Worm (Caenorhabditis elegans): ENCODE data around the gene ZK6.8.

Gene ZK6.8

DNA sequence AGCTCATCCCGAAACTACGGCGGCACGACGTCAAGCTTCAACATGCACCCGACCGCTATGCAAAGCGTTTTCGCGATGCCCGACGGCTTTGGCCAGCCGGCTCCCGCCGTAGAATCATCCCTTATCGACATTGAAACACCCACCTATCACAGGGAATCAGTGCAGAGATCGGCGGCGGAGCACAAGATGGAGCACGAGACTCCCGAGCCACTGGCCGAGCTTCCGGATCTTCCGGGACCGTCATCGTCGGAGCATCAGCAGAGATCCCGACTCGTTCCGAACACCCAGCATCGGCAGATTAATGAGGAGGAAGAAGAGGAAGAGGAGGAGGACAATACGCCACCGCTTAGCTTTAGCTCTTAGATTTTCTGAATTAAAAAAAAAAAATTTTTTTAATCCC is 23.2 kb upstream of the ZK6.8 start:
- TF ChIP-seq M03D4.4 (tag; optimal IDR thresholded peaks at IDR 0.05) (no peak), ztf-11 (tag; optimal IDR thresholded peaks at IDR 0.05) (no peak), snpc-4 (tag; optimal IDR thresholded peaks at IDR 0.05) (no peak), nhr-12 (tag; optimal IDR thresholded peaks at IDR 0.05) (no peak), drap-1 (GFP tag; optimal IDR thresholded peaks at IDR 0.05) (no peak), hlh-1 (tag; optimal IDR thresholded peaks at IDR 0.05) (no peak), nhr-237 (tag; optimal IDR thresholded peaks at IDR 0.05) (no peak), lin-32 (GFP tag; optimal IDR thresholded peaks at IDR 0.05) (no peak), nhr-2 (tag; optimal IDR thresholded peaks at IDR 0.05) (no peak), mls-2 (tag; optimal IDR thresholded peaks at IDR 0.05) (no peak), mep-1 (tag; optimal IDR thresholded peaks at IDR 0.05) (no peak), nhr-28 (tag; optimal IDR thresholded peaks at IDR 0.05) (no peak), sem-2 (GFP tag; optimal IDR thresholded peaks at IDR 0.05) (no peak), ceh-83 (GFP tag; optimal IDR thresholded peaks at IDR 0.05) (no peak), lsy-2 (tag; optimal IDR thresholded peaks at IDR 0.05) (no peak), unc-62 (GFP tag; optimal IDR thresholded peaks at IDR 0.05) (no peak)

DNA sequence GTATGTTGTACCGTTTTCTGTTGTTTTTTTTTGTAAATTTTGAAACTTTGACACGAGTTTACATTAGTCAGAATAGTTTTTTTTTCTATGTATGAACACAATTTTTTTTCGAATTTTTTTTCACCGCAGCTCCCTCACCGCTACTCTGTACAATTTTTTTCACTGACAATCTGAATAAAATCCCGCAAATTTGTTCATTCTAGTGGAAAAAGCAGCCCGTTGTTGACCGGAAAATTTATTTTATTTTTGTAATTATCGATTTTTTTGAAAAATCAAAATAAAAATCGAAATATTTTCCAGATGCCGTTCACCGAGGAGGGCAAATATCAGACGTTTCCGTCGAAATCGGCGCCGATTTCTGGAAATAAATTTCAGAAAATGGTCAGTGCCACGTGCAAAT is 22.2 kb upstream of the ZK6.8 start, which contains the start of gene T22H9.1:
Gene T22H9.1 (plus strand): TSS at position 301 of the 400 bp plus-strand sequence.
- TF ChIP-seq lin-32 (GFP tag; optimal IDR thresholded peaks at IDR 0.05) (no peak), bed-3 (GFP tag; optimal IDR thresholded peaks at IDR 0.05) (no peak), unc-120 (tag; optimal IDR thresholded peaks at IDR 0.05; ENCODE audit: poor library complexity, severe bottlenecking) (no peak), nhr-237 (tag; optimal IDR thresholded peaks at IDR 0.05) (no peak), ceh-43 (GFP tag; optimal IDR thresholded peaks at IDR 0.05) (no peak), zip-8 (tag; optimal IDR thresholded peaks at IDR 0.05) (no peak), lsy-2 (tag; optimal IDR thresholded peaks at IDR 0.05) (no peak), elt-1 (tag; optimal IDR thresholded peaks at IDR 0.05; ENCODE audit: borderline replicate concordance, insufficient read depth) (no peak), elt-3 (tag; optimal IDR thresholded peaks at IDR 0.05) (no peak), nhr-76 (tag; optimal IDR thresholded peaks at IDR 0.05) (no peak), pha-4 (tag; optimal IDR thresholded peaks at IDR 0.05) (no peak)

DNA sequence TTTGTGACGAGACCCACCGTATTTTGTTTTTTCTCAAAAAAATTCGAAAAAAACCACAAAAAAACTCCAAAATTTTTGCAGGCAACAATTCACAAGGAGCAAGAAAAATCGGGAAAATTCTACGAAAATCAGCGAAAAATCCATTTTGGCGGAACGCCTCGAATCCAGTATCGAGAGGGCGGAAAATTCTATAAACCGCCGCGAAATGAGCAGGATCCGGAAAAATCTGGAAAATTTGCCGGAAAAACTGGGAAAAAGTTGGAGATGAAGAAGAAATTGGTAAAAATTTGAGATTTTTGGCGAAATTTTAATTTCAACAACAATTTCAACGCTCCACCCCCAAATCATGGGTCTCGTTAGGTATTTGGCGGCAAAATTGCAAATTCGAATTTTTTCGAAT is 21.6 kb upstream of the ZK6.8 start:
- no peak for TF ChIP-seq pha-4 (tag; optimal IDR thresholded peaks at IDR 0.05)
- no peak for TF ChIP-seq nhr-28 (tag; optimal IDR thresholded peaks at IDR 0.05)
- TF ChIP-seq elt-3 (tag; optimal IDR thresholded peaks at IDR 0.05) = no peak
- TF ChIP-seq lin-13 (tag; optimal IDR thresholded peaks at IDR 0.05) = no peak
- TF ChIP-seq zip-8 (tag; optimal IDR thresholded peaks at IDR 0.05) = no peak
- no peak for TF ChIP-seq nhr-237 (tag; optimal IDR thresholded peaks at IDR 0.05)
- no peak for TF ChIP-seq sptf-1 (tag; optimal IDR thresholded peaks at IDR 0.05)
- no peak for TF ChIP-seq ceh-83 (GFP tag; optimal IDR thresholded peaks at IDR 0.05)
- no peak for TF ChIP-seq ztf-11 (tag; optimal IDR thresholded peaks at IDR 0.05)
- TF ChIP-seq lsy-2 (tag; optimal IDR thresholded peaks at IDR 0.05) = no peak
- TF ChIP-seq sem-2 (GFP tag; optimal IDR thresholded peaks at IDR 0.05) = no peak
- TF ChIP-seq tbx-8 (GFP tag; optimal IDR thresholded peaks at IDR 0.05) = no peak
- no peak for TF ChIP-seq mab-5 (tag; optimal IDR thresholded peaks at IDR 0.05)
- TF ChIP-seq nhr-76 (tag; optimal IDR thresholded peaks at IDR 0.05) = no peak
- no peak for TF ChIP-seq M03D4.4 (tag; optimal IDR thresholded peaks at IDR 0.05)
- TF ChIP-seq ceh-43 (GFP tag; optimal IDR thresholded peaks at IDR 0.05) = no peak
- no peak for TF ChIP-seq nhr-2 (tag; optimal IDR thresholded peaks at IDR 0.05)
- no peak for TF ChIP-seq hlh-1 (tag; optimal IDR thresholded peaks at IDR 0.05)
- no peak for TF ChIP-seq mls-2 (tag; optimal IDR thresholded peaks at IDR 0.05)

DNA sequence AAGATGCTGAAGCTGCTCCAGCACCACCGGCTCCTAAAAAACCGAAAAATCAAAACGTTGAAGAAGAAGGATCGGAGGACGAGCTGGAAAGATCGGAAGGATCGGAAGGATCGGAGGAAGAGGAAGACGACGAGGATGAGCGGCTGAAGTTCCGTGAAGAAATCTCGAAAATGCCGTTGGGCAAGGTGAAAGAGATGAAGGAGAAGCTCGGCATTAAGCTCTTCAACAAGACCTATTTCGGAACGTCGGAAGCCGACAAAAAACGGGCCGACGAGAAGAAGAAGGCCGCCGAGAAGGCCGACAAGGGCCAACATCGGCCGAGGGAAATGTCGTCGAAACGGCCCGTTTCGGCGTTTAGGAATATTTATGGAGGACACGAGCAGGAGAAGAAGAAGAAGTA is 20.4 kb upstream of the ZK6.8 start:
- TF ChIP-seq nhr-2 (tag; optimal IDR thresholded peaks at IDR 0.05) = no peak
- TF ChIP-seq lin-32 (GFP tag; optimal IDR thresholded peaks at IDR 0.05) = no peak
- no peak for TF ChIP-seq flh-1 (GFP tag; optimal IDR thresholded peaks at IDR 0.05)
- no peak for TF ChIP-seq cnd-1 (tag; optimal IDR thresholded peaks at IDR 0.05)
- no peak for TF ChIP-seq zip-8 (tag; optimal IDR thresholded peaks at IDR 0.05)
- no peak for TF ChIP-seq bed-3 (GFP tag; optimal IDR thresholded peaks at IDR 0.05)
- TF ChIP-seq elt-1 (tag; optimal IDR thresholded peaks at IDR 0.05; ENCODE audit: borderline replicate concordance, insufficient read depth) = no peak
- no peak for TF ChIP-seq mls-2 (tag; optimal IDR thresholded peaks at IDR 0.05)
- no peak for TF ChIP-seq ztf-11 (tag; optimal IDR thresholded peaks at IDR 0.05)
- no peak for TF ChIP-seq unc-120 (tag; optimal IDR thresholded peaks at IDR 0.05; ENCODE audit: poor library complexity, severe bottlenecking)
- no peak for TF ChIP-seq ceh-39 (tag; optimal IDR thresholded peaks at IDR 0.05)
- TF ChIP-seq mep-1 (tag; optimal IDR thresholded peaks at IDR 0.05) = no peak
- no peak for TF ChIP-seq nhr-12 (tag; optimal IDR thresholded peaks at IDR 0.05)
- TF ChIP-seq lsy-2 (tag; optimal IDR thresholded peaks at IDR 0.05) = no peak
- TF ChIP-seq pha-4 (tag; optimal IDR thresholded peaks at IDR 0.05) = no peak
- no peak for TF ChIP-seq unc-62 (GFP tag; optimal IDR thresholded peaks at IDR 0.05)
- TF ChIP-seq nhr-237 (tag; optimal IDR thresholded peaks at IDR 0.05) = no peak
- no peak for TF ChIP-seq lin-13 (tag; optimal IDR thresholded peaks at IDR 0.05)
